Fruit fly (Drosophila melanogaster) whole organism, adult: ENCODE measurements around the gene Ddr.

Source experiments
- CG12768 ChIP-seq: fragments of 200-800 bp; sonication (Bioruptor generic); optimal IDR thresholded peaks from 2 replicates; lab custom pipeline; 2017; ENCODE audit warnings: missing biosample characterization, missing genetic modification characterization, mild to moderate bottlenecking, moderate library complexity, missing genetic modification reagents
- CG14711 ChIP-seq: fragments of 200-800 bp; sonication (Bioruptor generic); optimal IDR thresholded peaks from 2 replicates; lab custom pipeline; 2018; ENCODE audit warnings: missing biosample characterization, mild to moderate bottlenecking, missing genetic modification characterization, moderate library complexity
- Clk ChIP-seq: fragments of 200-800 bp; sonication (Bioruptor generic); optimal IDR thresholded peaks from 2 replicates; lab custom pipeline; 2017; ENCODE audit warnings: missing biosample characterization, missing genetic modification characterization
- Hr96 ChIP-seq: fragments of 200-800 bp; sonication (Bioruptor generic); optimal IDR thresholded peaks from 2 replicates; lab custom pipeline; 2016; ENCODE audit warnings: missing biosample characterization, missing genetic modification characterization
- kay ChIP-seq: fragments of 200-800 bp; sonication (Bioruptor generic); peaks from one replicate; lab custom pipeline; 2016; ENCODE audit warnings: missing biosample characterization, missing genetic modification characterization, borderline replicate concordance
- ovo ChIP-seq: fragments of 200-800 bp; sonication (Bioruptor generic); optimal IDR thresholded peaks from 2 replicates; lab custom pipeline; 2016; ENCODE audit warnings: missing biosample characterization, missing genetic modification characterization

dm6 chr2L:6339010-6339897 is 86.3 kb downstream of the Ddr start:
- TF ChIP-seq kay (no peak), CG12768 (peak; percentile 84), CG14711 (tag; lab: Kevin White, UChicago) (peak; percentile 34), Clk (GFP tag; lab: Kevin White, UChicago) (no peak), ovo (GFP tag; lab: Kevin White, UChicago) (peak; percentile 28), Hr96 (GFP tag; lab: Kevin White, UChicago) (peak; percentile 32)
